Fruit fly (Drosophila melanogaster) whole organism, embryonic: Measurements from ENCODE around the gene Mst89B.

ENCODE experiments used
- B-H2 ChIP-seq: fragments of 200-800 bp; sonication (Bioruptor generic); optimal IDR thresholded peaks from 2 replicates; lab custom pipeline; 2018; ENCODE audit warnings: missing biosample characterization, mild to moderate bottlenecking, missing genetic modification characterization
- CG11085 ChIP-seq: fragments of 200-800 bp; sonication (Bioruptor generic); IDR thresholded peaks from 2 replicates; pipeline ENCODE4 v1.3.6; 2022; ENCODE audit warnings: missing biosample characterization, missing genetic modification characterization
- CG1233 ChIP-seq: fragments of 200-800 bp; sonication (Bioruptor generic); optimal IDR thresholded peaks from 4 replicates; lab custom pipeline; 2018; ENCODE audit warnings: missing biosample characterization, mild to moderate bottlenecking, missing genetic modification characterization
- CG14860 ChIP-seq: fragments of 200-800 bp; sonication (Bioruptor generic); IDR thresholded peaks from 3 replicates; pipeline ENCODE4 v1.3.6; 2022; ENCODE audit warnings: missing biosample characterization, missing genetic modification characterization; ENCODE audit not compliant: partially characterized antibody
- CG15601 ChIP-seq: fragments of 200-800 bp; sonication (Bioruptor generic); optimal IDR thresholded peaks from 3 replicates; lab custom pipeline; 2019; ENCODE audit warnings: missing biosample characterization, mild to moderate bottlenecking, missing genetic modification characterization, moderate library complexity
- CG16779 ChIP-seq: fragments of 200-800 bp; sonication (Bioruptor generic); IDR thresholded peaks from 2 replicates; pipeline ENCODE4 v1.3.6; 2022; ENCODE audit warnings: missing biosample characterization, missing genetic modification characterization
- CG16813 ChIP-seq: fragments of 200-800 bp; sonication (Bioruptor generic); IDR thresholded peaks from 3 replicates; pipeline ENCODE4 v1.3.6; 2022; ENCODE audit warnings: missing biosample characterization, missing genetic modification characterization; ENCODE audit not compliant: partially characterized antibody
- CG3995 ChIP-seq: fragments of 200-800 bp; sonication (Bioruptor generic); optimal IDR thresholded peaks from 3 replicates; lab custom pipeline; 2016; ENCODE audit warnings: missing biosample characterization, missing genetic modification characterization
- CG4707 ChIP-seq: fragments of 200-800 bp; sonication (Bioruptor generic); optimal IDR thresholded peaks from 2 replicates; lab custom pipeline; 2018; ENCODE audit warnings: missing biosample characterization, mild to moderate bottlenecking, missing genetic modification characterization, moderate library complexity
- CG4820 ChIP-seq: fragments of 200-800 bp; sonication (Bioruptor generic); optimal IDR thresholded peaks from 3 replicates; lab custom pipeline; 2016; ENCODE audit warnings: missing biosample characterization, missing genetic modification characterization
- CG6791 ChIP-seq: fragments of 200-800 bp; sonication (Bioruptor generic); IDR thresholded peaks from 3 replicates; pipeline ENCODE4 v1.3.6; 2022; ENCODE audit warnings: missing biosample characterization, missing genetic modification characterization; ENCODE audit not compliant: partially characterized antibody
- CG7271 ChIP-seq: fragments of 200-800 bp; sonication (Bioruptor generic); optimal IDR thresholded peaks from 2 replicates; lab custom pipeline; 2018; ENCODE audit warnings: missing biosample characterization, mild to moderate bottlenecking, missing genetic modification characterization, moderate library complexity
- CG7987 ChIP-seq: fragments of 200-800 bp; sonication (Bioruptor generic); optimal IDR thresholded peaks from 2 replicates; lab custom pipeline; 2018; ENCODE audit warnings: missing biosample characterization, mild to moderate bottlenecking, missing genetic modification characterization, moderate library complexity
- CG9727 ChIP-seq: fragments of 200-800 bp; sonication (Bioruptor generic); optimal IDR thresholded peaks from 3 replicates; lab custom pipeline; 2017; ENCODE audit warnings: missing biosample characterization, mild to moderate bottlenecking, missing genetic modification characterization
- CG9876 ChIP-seq: fragments of 200-800 bp; sonication (Bioruptor generic); optimal IDR thresholded peaks from 2 replicates; lab custom pipeline; 2016; ENCODE audit warnings: missing biosample characterization, missing genetic modification characterization
- Camta ChIP-seq: fragments of 200-800 bp; sonication (Bioruptor generic); optimal IDR thresholded peaks from 2 replicates; lab custom pipeline; 2016; ENCODE audit warnings: missing biosample characterization, missing genetic modification characterization
- D ChIP-seq, 2 experiments: fragments of 200-800 bp in 1 of 2; fragments of >200 bp in 1 of 2; sonication (Bioruptor generic) in 1 of 2; optimal IDR thresholded peaks; 2 replicates in 1 of 2; 3 replicates in 1 of 2; lab custom pipeline; 2017; ENCODE audit warnings: mild to moderate bottlenecking in 1 of 2, missing biosample characterization in 1 of 2, missing genetic modification characterization in 1 of 2, missing genetic modification reagents in 1 of 2
- Ets65A ChIP-seq: fragments of 200-800 bp; sonication (Bioruptor generic); peaks from one replicate; lab custom pipeline; 2016; ENCODE audit warnings: missing biosample characterization, missing genetic modification characterization
- Hand ChIP-seq: fragments of 200-800 bp; sonication (Bioruptor generic); optimal IDR thresholded peaks from 2 replicates; lab custom pipeline; 2017; ENCODE audit warnings: mild to moderate bottlenecking, missing biosample characterization, missing genetic modification reagents, missing genetic modification characterization
- Meics ChIP-seq: fragments of 200-800 bp; sonication (Bioruptor generic); optimal IDR thresholded peaks from 2 replicates; lab custom pipeline; 2017; ENCODE audit warnings: missing biosample characterization, mild to moderate bottlenecking, missing genetic modification characterization
- Mrtf ChIP-seq: fragments of 200-800 bp; sonication (Bioruptor generic); IDR thresholded peaks from 3 replicates; pipeline ENCODE4 v1.3.6; 2022; ENCODE audit warnings: missing biosample characterization, missing genetic modification characterization
- NfI ChIP-seq: fragments of 200-800 bp; sonication (Bioruptor generic); optimal IDR thresholded peaks from 3 replicates; lab custom pipeline; 2018; ENCODE audit warnings: missing biosample characterization, mild to moderate bottlenecking, missing genetic modification characterization, moderate library complexity
- Sin3A ChIP-seq: fragments of >200 bp; optimal IDR thresholded peaks from 2 replicates; lab custom pipeline; 2018
- Sox100B ChIP-seq: fragments of 200-800 bp; sonication (Bioruptor generic); optimal IDR thresholded peaks from 3 replicates; lab custom pipeline; 2018; ENCODE audit warnings: missing biosample characterization, mild to moderate bottlenecking, missing genetic modification characterization
- Sry-β ChIP-seq: fragments of 200-800 bp; sonication (Bioruptor generic); optimal IDR thresholded peaks from 2 replicates; lab custom pipeline; 2018; ENCODE audit warnings: missing biosample characterization, mild to moderate bottlenecking, missing genetic modification characterization, moderate library complexity
- Stat92E ChIP-seq, 3 experiments: fragments of >200 bp in 2 of 3; fragments of 200-800 bp in 1 of 3; sonication (Bioruptor generic) in 1 of 3; optimal IDR thresholded peaks; 2 replicates each; lab custom pipeline; 2017 to 2019; ENCODE audit warnings: missing biosample characterization in 3 of 3, missing genetic modification characterization in 3 of 3, mild to moderate bottlenecking in 1 of 3, moderate library complexity in 1 of 3
- Taf1 ChIP-seq: fragments of 200-800 bp; sonication (Bioruptor generic); IDR thresholded peaks from 2 replicates; pipeline ENCODE4 v1.3.6; 2022; ENCODE audit warnings: missing biosample characterization, missing genetic modification characterization
- Xbp1 ChIP-seq: fragments of 200-800 bp; sonication (Bioruptor generic); optimal IDR thresholded peaks from 3 replicates; lab custom pipeline; 2016; ENCODE audit warnings: missing biosample characterization, mild to moderate bottlenecking, missing genetic modification characterization
- YL-1 ChIP-seq: fragments of 200-800 bp; sonication (Bioruptor generic); optimal IDR thresholded peaks from 3 replicates; lab custom pipeline; 2017; ENCODE audit warnings: missing biosample characterization, mild to moderate bottlenecking, missing genetic modification characterization
- ab ChIP-seq: fragments of 200-800 bp; sonication (Bioruptor generic); optimal IDR thresholded peaks from 2 replicates; lab custom pipeline; 2016; ENCODE audit warnings: missing biosample characterization, missing genetic modification characterization
- ash1 ChIP-seq: fragments of 200-800 bp; sonication (Bioruptor generic); optimal IDR thresholded peaks from 2 replicates; lab custom pipeline; 2018; ENCODE audit warnings: missing biosample characterization, mild to moderate bottlenecking, missing genetic modification characterization
- br ChIP-seq: fragments of >200 bp; optimal IDR thresholded peaks from 2 replicates; lab custom pipeline; 2017
- cad ChIP-seq: fragments of >200 bp; optimal IDR thresholded peaks from 2 replicates; lab custom pipeline; 2017; ENCODE audit warnings: missing biosample characterization, missing genetic modification characterization
- cg ChIP-seq: fragments of 200-800 bp; sonication (Bioruptor generic); optimal IDR thresholded peaks from 3 replicates; lab custom pipeline; 2019; ENCODE audit warnings: missing biosample characterization, mild to moderate bottlenecking, missing genetic modification characterization, moderate library complexity
- cwo ChIP-seq: fragments of 200-800 bp; sonication (Bioruptor generic); optimal IDR thresholded peaks from 3 replicates; lab custom pipeline; 2017; ENCODE audit warnings: missing biosample characterization, missing genetic modification characterization, mild to moderate bottlenecking, moderate library complexity, missing genetic modification reagents
- dati ChIP-seq: fragments of 200-800 bp; sonication (Bioruptor generic); IDR thresholded peaks from 2 replicates; pipeline ENCODE4 v1.3.6; 2022; ENCODE audit warnings: missing biosample characterization, missing genetic modification characterization
- en ChIP-seq: fragments of 200-800 bp; sonication (Bioruptor generic); optimal IDR thresholded peaks from 2 replicates; lab custom pipeline; 2016; ENCODE audit warnings: missing biosample characterization, missing genetic modification characterization
- fu2 ChIP-seq: fragments of 200-800 bp; sonication (Bioruptor generic); optimal IDR thresholded peaks from 2 replicates; lab custom pipeline; 2016; ENCODE audit warnings: missing biosample characterization, missing genetic modification characterization
- grn ChIP-seq: fragments of 200-800 bp; sonication (Bioruptor generic); optimal IDR thresholded peaks from 3 replicates; lab custom pipeline; 2017; ENCODE audit warnings: missing biosample characterization, missing genetic modification characterization
- ind ChIP-seq: fragments of 200-800 bp; sonication (Bioruptor generic); optimal IDR thresholded peaks from 3 replicates; lab custom pipeline; 2016; ENCODE audit warnings: missing biosample characterization, missing genetic modification characterization
- nau ChIP-seq: fragments of 200-800 bp; sonication (Bioruptor generic); optimal IDR thresholded peaks from 3 replicates; lab custom pipeline; 2017; ENCODE audit warnings: missing biosample characterization, mild to moderate bottlenecking, missing genetic modification characterization, missing genetic modification reagents
- pho ChIP-seq: fragments of 200-800 bp; sonication (Bioruptor generic); optimal IDR thresholded peaks from 2 replicates; lab custom pipeline; 2016; ENCODE audit warnings: missing biosample characterization, missing genetic modification characterization
- pnt ChIP-seq: fragments of 200-800 bp; sonication (Bioruptor generic); optimal IDR thresholded peaks from 3 replicates; lab custom pipeline; 2016; ENCODE audit warnings: missing biosample characterization, missing genetic modification characterization
- psq ChIP-seq: fragments of 200-800 bp; sonication (Bioruptor generic); optimal IDR thresholded peaks from 2 replicates; lab custom pipeline; 2017; ENCODE audit warnings: missing biosample characterization, missing genetic modification characterization
- pzg ChIP-seq: fragments of 200-800 bp; sonication (Bioruptor generic); optimal IDR thresholded peaks from 3 replicates; lab custom pipeline; 2018; ENCODE audit warnings: missing biosample characterization, mild to moderate bottlenecking, missing genetic modification characterization, moderate library complexity
- salm ChIP-seq: fragments of 200-800 bp; sonication (Bioruptor generic); optimal IDR thresholded peaks from 2 replicates; lab custom pipeline; 2018; ENCODE audit warnings: missing biosample characterization, mild to moderate bottlenecking, missing genetic modification characterization
- schlank ChIP-seq: fragments of 200-800 bp; sonication (Bioruptor generic); optimal IDR thresholded peaks from 2 replicates; lab custom pipeline; 2018; ENCODE audit warnings: missing biosample characterization, mild to moderate bottlenecking, missing genetic modification characterization
- ssp ChIP-seq: fragments of 200-800 bp; sonication (Bioruptor generic); IDR thresholded peaks from 2 replicates; pipeline ENCODE4 v1.3.6; 2022; ENCODE audit warnings: missing biosample characterization, missing genetic modification characterization
- wor ChIP-seq: fragments of 200-800 bp; sonication (Bioruptor generic); IDR thresholded peaks from 2 replicates; pipeline ENCODE4 v1.3.6; 2022; ENCODE audit warnings: missing biosample characterization, missing genetic modification characterization
- zfh2 ChIP-seq: fragments of 200-800 bp; sonication (Bioruptor generic); optimal IDR thresholded peaks from 2 replicates; lab custom pipeline; 2016; ENCODE audit warnings: missing biosample characterization, missing genetic modification characterization

Gene Mst89B

dm6 chr3R:16305185-16305989 lies 38.6 kb downstream of the Mst89B start, which contains the start of gene Zip89B (continued):
- TF ChIP-seq CG16813 (GFP tag; lab: Robert Waterston, UW) (no peak), YL-1 (GFP tag; lab: Kevin White, UChicago) (no peak), cwo (no peak), Mrtf (GFP tag; lab: Robert Waterston, UW) (no peak), Meics (no peak), salm (tag; lab: Kevin White, UChicago) (no peak), CG4707 (no peak), pnt (GFP tag; lab: Kevin White, UChicago) (no peak), ind (GFP tag; lab: Kevin White, UChicago) (no peak), grn (GFP tag; lab: Kevin White, UChicago) (no peak), nau (no peak), cg (GFP tag; lab: Kevin White, UChicago) (no peak), CG3995 (peak; percentile 61), wor (GFP tag; lab: Robert Waterston, UW) (no peak), D (optimal IDR thresholded peaks at IDR 0.05; lab: Kevin White, UChicago) (no peak), D (GFP tag; optimal IDR thresholded peaks at IDR 0.05; lab: Kevin White, UChicago) (no peak), cad (GFP tag; lab: Kevin White, UChicago) (no peak), Camta (no peak), CG4820 (GFP tag; lab: Kevin White, UChicago) (no peak), psq (GFP tag; lab: Kevin White, UChicago) (no peak), CG15601 (no peak), br (no peak), dati (GFP tag; lab: Robert Waterston, UW) (no peak), Hand (GFP tag; lab: Kevin White, UChicago) (no peak), CG14860 (GFP tag; lab: Robert Waterston, UW) (no peak), CG16779 (GFP tag; lab: Robert Waterston, UW) (no peak), Taf1 (GFP tag; lab: Robert Waterston, UW) (peak; percentile 33; the same call in 1 of the 2 replicates), CG11085 (GFP tag; lab: Robert Waterston, UW) (no peak), CG9727 (GFP tag; lab: Kevin White, UChicago) (no peak), en (no peak), NfI (GFP tag; lab: Kevin White, UChicago) (no peak), CG7987 (GFP tag; lab: Kevin White, UChicago) (no peak), ab (GFP tag; lab: Kevin White, UChicago) (no peak), CG7271 (tag; lab: Kevin White, UChicago) (no peak), Sox100B (no peak), CG6791 (no peak), B-H2 (GFP tag; lab: Kevin White, UChicago) (peak; percentile 17), ash1 (GFP tag; lab: Kevin White, UChicago) (no peak), zfh2 (GFP tag; lab: Kevin White, UChicago) (no peak), pzg (no peak), CG9876 (GFP tag; lab: Kevin White, UChicago) (no peak), Stat92E (GFP tag; optimal IDR thresholded peaks at IDR 0.05; lab: Kevin White, UChicago) (no peak), Ets65A (GFP tag; lab: Kevin White, UChicago) (peak; percentile 82), Sry-β (GFP tag; lab: Kevin White, UChicago) (no peak), schlank (no peak), pho (no peak), Xbp1 (no peak), ssp (GFP tag; lab: Robert Waterston, UW) (no peak), CG1233 (GFP tag; lab: Kevin White, UChicago) (no peak), fu2 (GFP tag; lab: Kevin White, UChicago) (no peak), Sin3A (lab: Kevin White, UChicago) (no peak)
